Fruit fly (Drosophila melanogaster) whole organism, embryonic: ENCODE data around the gene DIP2.

Experiments used
- B-H2 ChIP-seq: fragments of 200-800 bp; sonication (Bioruptor generic); optimal IDR thresholded peaks from 2 replicates; lab custom pipeline; 2018; ENCODE audit warnings: missing biosample characterization, mild to moderate bottlenecking, missing genetic modification characterization
- CG11093 ChIP-seq: fragments of 200-800 bp; sonication (Bioruptor generic); IDR thresholded peaks from 3 replicates; pipeline ENCODE4 v1.3.6; 2022; ENCODE audit warnings: missing biosample characterization, missing genetic modification characterization
- CG13123 ChIP-seq: fragments of 200-800 bp; sonication (Bioruptor generic); optimal IDR thresholded peaks from 2 replicates; lab custom pipeline; 2016; ENCODE audit warnings: missing biosample characterization, missing genetic modification characterization
- CG13624 ChIP-seq: fragments of 200-800 bp; sonication (Bioruptor generic); optimal IDR thresholded peaks from 2 replicates; lab custom pipeline; 2016; ENCODE audit warnings: missing biosample characterization, missing genetic modification characterization
- CG14050 ChIP-seq: fragments of 200-800 bp; sonication (Bioruptor generic); IDR thresholded peaks from 3 replicates; pipeline ENCODE4 v1.3.6; 2022; ENCODE audit warnings: missing biosample characterization, missing genetic modification characterization
- CG15073 ChIP-seq: fragments of 200-800 bp; sonication (Bioruptor generic); optimal IDR thresholded peaks from 2 replicates; lab custom pipeline; 2016; ENCODE audit warnings: missing biosample characterization, missing genetic modification characterization
- CG17385 ChIP-seq: fragments of 200-800 bp; sonication (Bioruptor generic); optimal IDR thresholded peaks from 3 replicates; lab custom pipeline; 2018; ENCODE audit warnings: missing biosample characterization, mild to moderate bottlenecking, missing genetic modification characterization
- CG2199 ChIP-seq: fragments of 200-800 bp; sonication (Bioruptor generic); IDR thresholded peaks from 3 replicates; pipeline ENCODE4 v1.3.6; 2022; ENCODE audit warnings: missing biosample characterization, missing genetic modification characterization
- CG3163 ChIP-seq: fragments of 200-800 bp; sonication (Bioruptor generic); optimal IDR thresholded peaks from 3 replicates; lab custom pipeline; 2016; ENCODE audit warnings: missing biosample characterization, missing genetic modification characterization
- CG32767 ChIP-seq: fragments of 200-800 bp; sonication (Bioruptor generic); IDR thresholded peaks from 2 replicates; pipeline ENCODE4 v1.3.6; 2022; ENCODE audit warnings: missing biosample characterization, missing genetic modification characterization
- CG3726 ChIP-seq: fragments of 200-800 bp; sonication (Bioruptor generic); IDR thresholded peaks from 3 replicates; pipeline ENCODE4, ENCODE4 v1.3.6; 2022; ENCODE audit warnings: missing biosample characterization, missing genetic modification characterization
- CG3847 ChIP-seq: fragments of 200-800 bp; sonication (Bioruptor generic); IDR thresholded peaks from 2 replicates; pipeline ENCODE4 v1.3.6; 2022; ENCODE audit warnings: missing biosample characterization, missing genetic modification characterization
- CG4424 ChIP-seq: fragments of 200-800 bp; sonication (Bioruptor generic); optimal IDR thresholded peaks from 3 replicates; lab custom pipeline; 2016; ENCODE audit warnings: missing biosample characterization, missing genetic modification characterization
- CG6272 ChIP-seq: fragments of 200-800 bp; sonication (Bioruptor generic); IDR thresholded peaks from 2 replicates; pipeline ENCODE4 v1.3.6; 2022; ENCODE audit warnings: missing biosample characterization, missing genetic modification characterization
- CG6791 ChIP-seq: fragments of 200-800 bp; sonication (Bioruptor generic); IDR thresholded peaks from 3 replicates; pipeline ENCODE4 v1.3.6; 2022; ENCODE audit warnings: missing biosample characterization, missing genetic modification characterization; ENCODE audit not compliant: partially characterized antibody
- CG7271 ChIP-seq: fragments of 200-800 bp; sonication (Bioruptor generic); optimal IDR thresholded peaks from 2 replicates; lab custom pipeline; 2018; ENCODE audit warnings: missing biosample characterization, mild to moderate bottlenecking, missing genetic modification characterization, moderate library complexity
- CG7987 ChIP-seq: fragments of 200-800 bp; sonication (Bioruptor generic); optimal IDR thresholded peaks from 2 replicates; lab custom pipeline; 2018; ENCODE audit warnings: missing biosample characterization, mild to moderate bottlenecking, missing genetic modification characterization, moderate library complexity
- CG8478 ChIP-seq: fragments of >200 bp; optimal IDR thresholded peaks from 2 replicates; lab custom pipeline; 2018
- CkIIα-i1 ChIP-seq: fragments of 200-800 bp; sonication (Bioruptor generic); IDR thresholded peaks from 2 replicates; pipeline ENCODE4 v1.3.6; 2022; ENCODE audit warnings: missing biosample characterization, missing genetic modification characterization
- D19A ChIP-seq: fragments of 200-800 bp; optimal IDR thresholded peaks from 3 replicates; lab custom pipeline; 2019; ENCODE audit warnings: missing biosample characterization, mild to moderate bottlenecking, missing genetic modification characterization, moderate library complexity
- Dbx ChIP-seq: fragments of 200-800 bp; sonication (Bioruptor generic); IDR thresholded peaks from 3 replicates; pipeline ENCODE4 v1.3.6; 2022; ENCODE audit warnings: missing biosample characterization, missing genetic modification characterization
- Dip2 ChIP-seq: fragments of 200-800 bp; sonication (Bioruptor generic); IDR thresholded peaks from 2 replicates; pipeline ENCODE4 v1.3.6; 2022; ENCODE audit warnings: missing biosample characterization, missing genetic modification characterization
- Doc2 ChIP-seq: fragments of 200-800 bp; sonication (Bioruptor generic); IDR thresholded peaks from 2 replicates; pipeline ENCODE4 v1.3.6; 2022; ENCODE audit warnings: missing biosample characterization, missing genetic modification characterization
- Ets65A ChIP-seq: fragments of 200-800 bp; sonication (Bioruptor generic); peaks from one replicate; lab custom pipeline; 2016; ENCODE audit warnings: missing biosample characterization, missing genetic modification characterization
- HLH54F ChIP-seq: fragments of 200-800 bp; sonication (Bioruptor generic); optimal IDR thresholded peaks from 3 replicates; lab custom pipeline; 2016; ENCODE audit warnings: missing biosample characterization, missing genetic modification characterization
- Nf-YB ChIP-seq: fragments of 200-800 bp; sonication (Bioruptor generic); optimal IDR thresholded peaks from 3 replicates; lab custom pipeline; 2019; ENCODE audit warnings: missing biosample characterization, mild to moderate bottlenecking, missing genetic modification characterization, moderate library complexity
- Poxn ChIP-seq: fragments of 200-800 bp; sonication (Bioruptor generic); IDR thresholded peaks from 2 replicates; pipeline ENCODE4 v1.3.6; 2022; ENCODE audit warnings: missing biosample characterization, missing genetic modification characterization
- Ptx1 ChIP-seq: fragments of 200-800 bp; sonication (Bioruptor generic); IDR thresholded peaks from 2 replicates; pipeline ENCODE4 v1.3.6; 2022; ENCODE audit warnings: missing biosample characterization, missing genetic modification characterization
- Side ChIP-seq: fragments of 200-800 bp; sonication (Bioruptor generic); optimal IDR thresholded peaks from 2 replicates; lab custom pipeline; 2016; ENCODE audit warnings: missing biosample characterization, missing genetic modification characterization
- Taf1 ChIP-seq: fragments of 200-800 bp; sonication (Bioruptor generic); IDR thresholded peaks from 2 replicates; pipeline ENCODE4 v1.3.6; 2022; ENCODE audit warnings: missing biosample characterization, missing genetic modification characterization
- az2 ChIP-seq: fragments of 200-800 bp; sonication (Bioruptor generic); optimal IDR thresholded peaks from 3 replicates; lab custom pipeline; 2016; ENCODE audit warnings: missing biosample characterization, missing genetic modification characterization
- da ChIP-seq: fragments of 200-800 bp; sonication (Bioruptor generic); optimal IDR thresholded peaks from 2 replicates; lab custom pipeline; 2016; ENCODE audit warnings: missing biosample characterization, missing genetic modification characterization
- disco-r ChIP-seq: fragments of 200-800 bp; sonication (Bioruptor generic); optimal IDR thresholded peaks from 2 replicates; lab custom pipeline; 2016; ENCODE audit warnings: missing biosample characterization, missing genetic modification characterization
- eve ChIP-seq, 2 experiments: fragments of >200 bp; optimal IDR thresholded peaks; 2 replicates each; lab custom pipeline; 2017; ENCODE audit warnings: missing biosample characterization in 2 of 2, missing genetic modification characterization in 2 of 2
- ewg ChIP-seq: fragments of 200-800 bp; sonication (Bioruptor generic); optimal IDR thresholded peaks from 3 replicates; lab custom pipeline; 2017; ENCODE audit warnings: mild to moderate bottlenecking, missing biosample characterization, missing genetic modification reagents, missing genetic modification characterization
- eyg ChIP-seq: fragments of 200-800 bp; sonication (Bioruptor generic); optimal IDR thresholded peaks from 3 replicates; lab custom pipeline; 2016; ENCODE audit warnings: missing biosample characterization, missing genetic modification characterization
- fd102C ChIP-seq: fragments of 200-800 bp; sonication (Bioruptor generic); optimal IDR thresholded peaks from 2 replicates; lab custom pipeline; 2018; ENCODE audit warnings: missing biosample characterization, mild to moderate bottlenecking, missing genetic modification characterization, moderate library complexity
- insv ChIP-seq, 2 experiments: fragments of 200-800 bp; sonication (Bioruptor generic); optimal IDR thresholded peaks; 3 replicates each; lab custom pipeline; 2016 to 2018; ENCODE audit warnings: missing biosample characterization in 2 of 2, missing genetic modification characterization in 2 of 2
- lab ChIP-seq: fragments of 200-800 bp; sonication (Bioruptor generic); optimal IDR thresholded peaks from 3 replicates; lab custom pipeline; 2017; ENCODE audit warnings: missing biosample characterization, missing genetic modification characterization, mild to moderate bottlenecking, moderate library complexity, missing genetic modification reagents
- pan ChIP-seq, 4 experiments: fragments of >200 bp in 3 of 4; fragments of 200-800 bp in 1 of 4; sonication (Bioruptor generic) in 1 of 4; optimal IDR thresholded peaks in 3 of 4; IDR thresholded peaks in 1 of 4; 2 replicates each; pipeline versions ENCODE4 v1.3.6 to Lab custom; 2017 to 2022; ENCODE audit warnings: missing biosample characterization in 2 of 4, missing genetic modification characterization in 2 of 4, mixed read lengths in 1 of 4
- ro ChIP-seq: fragments of 200-800 bp; sonication (Bioruptor generic); IDR thresholded peaks from 2 replicates; pipeline ENCODE4 v1.3.6; 2022; ENCODE audit warnings: missing biosample characterization, missing genetic modification characterization
- tap ChIP-seq: fragments of 200-800 bp; optimal IDR thresholded peaks from 3 replicates; lab custom pipeline; 2019; ENCODE audit warnings: missing biosample characterization, mild to moderate bottlenecking, missing genetic modification characterization, moderate library complexity
- tin ChIP-seq: fragments of 200-800 bp; sonication (Bioruptor generic); optimal IDR thresholded peaks from 3 replicates; lab custom pipeline; 2016; ENCODE audit warnings: missing biosample characterization, missing genetic modification characterization
- tll ChIP-seq, 2 experiments: fragments of 200-800 bp in 1 of 2; fragments of >200 bp in 1 of 2; sonication (Bioruptor generic) in 1 of 2; optimal IDR thresholded peaks; 2 replicates each; lab custom pipeline; 2017 to 2019; ENCODE audit warnings: missing biosample characterization in 2 of 2, missing genetic modification characterization in 2 of 2, mild to moderate bottlenecking in 1 of 2, moderate library complexity in 1 of 2
- wdn ChIP-seq: fragments of 200-800 bp; sonication (Bioruptor generic); IDR thresholded peaks from 2 replicates; pipeline ENCODE4 v1.3.6; 2022; ENCODE audit warnings: missing biosample characterization, missing genetic modification characterization

The DIP2 gene

DNA sequence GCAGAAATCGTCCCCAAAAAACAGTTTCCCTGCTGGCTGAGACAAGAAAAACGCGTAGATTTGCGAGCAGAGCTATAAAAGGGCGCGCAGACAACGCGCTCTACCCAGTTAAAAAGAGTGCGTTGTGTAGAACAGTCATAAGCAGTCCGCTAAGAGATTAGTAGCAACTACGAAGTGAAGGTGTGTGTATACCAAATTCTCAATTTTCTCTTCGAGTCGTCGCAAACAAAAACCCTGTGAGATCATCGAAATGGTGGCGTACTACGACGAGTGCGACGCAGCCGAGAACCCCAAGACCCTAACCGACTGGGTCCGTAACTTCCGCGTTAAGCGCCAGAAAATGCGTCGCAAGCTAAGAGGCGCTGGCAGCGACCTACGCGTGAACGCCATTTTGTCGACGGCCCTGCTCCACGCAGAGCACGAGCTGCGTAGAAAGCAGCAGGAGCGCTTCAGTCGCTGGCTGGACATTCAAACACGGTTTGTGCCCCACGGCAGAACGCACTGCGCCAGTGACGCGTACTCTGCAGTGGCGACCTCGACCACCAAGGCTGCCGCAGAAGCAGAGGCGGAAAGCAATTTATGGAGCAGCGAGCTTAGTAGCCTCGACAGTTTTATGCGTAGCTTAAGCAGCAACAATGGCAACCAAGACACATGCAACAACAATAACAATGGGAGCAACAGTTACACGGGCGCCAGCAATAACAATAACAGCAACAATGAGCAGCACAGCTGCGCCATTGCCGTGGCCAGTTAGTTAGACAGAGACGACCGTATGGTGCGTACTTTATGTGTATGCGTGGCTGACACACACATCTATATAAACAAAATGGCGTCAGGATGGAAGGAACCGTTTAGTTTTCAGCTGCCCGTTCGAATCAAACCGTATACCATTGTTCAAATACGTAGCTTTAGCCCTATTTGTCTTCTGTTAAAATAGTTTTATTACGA lies 33.5 kb downstream of the DIP2 start (continued):
- TF ChIP-seq disco-r (GFP tag; lab: Kevin White, UChicago) (no peak), CG6272 (GFP tag; lab: Robert Waterston, UW) (0 out of 2 replicates have a peak, but pooled peaks have one; percentile 21), Side (GFP tag; lab: Kevin White, UChicago) (no peak), da (GFP tag; lab: Kevin White, UChicago) (no peak), ewg (GFP tag; lab: Kevin White, UChicago) (peak; percentile 76), Dbx (GFP tag; lab: Robert Waterston, UW) (peak; percentile 25), pan (optimal IDR thresholded peaks at IDR 0.05; lab: Kevin White, UChicago) (no peak), pan (GFP tag; optimal IDR thresholded peaks at IDR 0.05 in 1 of 2, IDR thresholded peaks at IDR 0.05 in 1 of 2) (peak in 1 of 2 experiments; percentile 48), CG7987 (GFP tag; lab: Kevin White, UChicago) (peak; percentile 43), CG32767 (peak; percentile 91), Poxn (GFP tag; lab: Robert Waterston, UW) (no peak), CG8478 (lab: Kevin White, UChicago) (peak; percentile 86), CG13624 (GFP tag; lab: Kevin White, UChicago) (peak; percentile 83), eyg (GFP tag; lab: Kevin White, UChicago) (no peak), ro (GFP tag; lab: Robert Waterston, UW) (no peak), CG14050 (GFP tag; lab: Robert Waterston, UW) (no peak; the same call in 2 of the 3 replicates), fd102C (no peak), CG2199 (peak; percentile 74; the same call in 1 of the 3 replicates), CG15073 (GFP tag; lab: Kevin White, UChicago) (no peak), az2 (GFP tag; lab: Kevin White, UChicago) (no peak), CG17385 (no peak), Taf1 (GFP tag; lab: Robert Waterston, UW) (0 out of 2 replicates have a peak, but pooled peaks have one; percentile 19), CG11093 (GFP tag; lab: Robert Waterston, UW) (no peak), eve (GFP tag; optimal IDR thresholded peaks at IDR 0.05; lab: Kevin White, UChicago) (no peak), tll (GFP tag; optimal IDR thresholded peaks at IDR 0.05; lab: Kevin White, UChicago) (no peak)

DNA sequence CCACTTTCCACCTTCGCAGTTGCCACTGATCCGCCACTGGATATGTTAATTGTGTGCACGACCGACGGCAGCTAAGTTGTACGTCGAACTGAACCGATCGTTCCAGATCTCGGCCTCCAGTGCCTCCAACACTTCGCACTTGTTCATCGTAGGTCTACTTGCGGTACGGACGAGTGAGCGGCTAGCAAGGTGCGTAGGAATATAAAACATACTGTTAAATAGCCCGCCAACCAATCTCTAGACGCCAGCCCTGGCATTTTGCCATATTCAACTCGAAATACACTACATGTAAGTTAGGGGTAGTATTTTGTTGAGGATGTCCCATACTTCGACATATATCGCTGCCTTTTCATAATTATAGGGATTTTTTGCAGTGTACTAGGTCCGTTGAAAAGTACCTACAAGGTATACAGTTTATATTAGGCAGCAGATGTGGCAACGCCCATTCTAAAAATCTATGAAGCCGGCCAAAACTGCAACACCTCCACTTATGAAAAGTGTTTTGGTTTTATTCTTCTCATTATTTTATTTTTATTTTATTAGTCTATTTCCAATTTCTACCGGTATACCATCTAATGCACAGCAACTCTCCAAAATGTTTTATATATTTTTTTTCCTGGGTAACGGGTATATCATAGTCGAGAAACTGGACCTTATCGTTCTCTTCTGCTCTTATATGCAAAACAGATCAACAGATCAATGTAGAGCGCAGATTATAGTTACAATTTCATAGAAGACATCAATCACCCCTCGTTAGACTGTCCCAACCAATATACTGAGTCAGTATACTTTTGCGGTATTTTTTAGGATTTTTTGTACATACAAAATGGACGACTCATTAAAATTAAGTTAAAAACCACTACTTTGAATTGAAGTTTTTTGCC lies 34.5 kb downstream of the DIP2 start, which contains the start of the genes pyx and CG33229:
Gene pyx (minus strand): TSS at position 51 of the 884 bp plus-strand sequence.
Gene CG33229 (plus strand): TSS at position 834 of the 884 bp plus-strand sequence.
- TF ChIP-seq CG3847 (GFP tag; lab: Robert Waterston, UW) (peak; percentile 87), lab (GFP tag; lab: Kevin White, UChicago) (peak; percentile 84), tap (tag; lab: Kevin White, UChicago) (peak; percentile 62), CG13123 (GFP tag; lab: Kevin White, UChicago) (peak; percentile 79), CG2199 (0 out of 3 replicates have a peak, but pooled peaks have one; percentile 57), B-H2 (GFP tag; lab: Kevin White, UChicago) (peak; percentile 93), CkIIα-i1 (0 out of 2 replicates have a peak, but pooled peaks have one; percentile 11), Nf-YB (GFP tag; lab: Kevin White, UChicago) (peak; percentile 61), Dip2 (0 out of 2 replicates have a peak, but pooled peaks have one; percentile 21), CG6791 (GFP tag; lab: Robert Waterston, UW) (peak; percentile 34; the same call in 1 of the 3 replicates), Ets65A (GFP tag; lab: Kevin White, UChicago) (peak; percentile 99), HLH54F (peak; percentile 94), CG7271 (tag; lab: Kevin White, UChicago) (no peak), CG3163 (GFP tag; lab: Kevin White, UChicago) (peak; percentile 16), insv (GFP tag; optimal IDR thresholded peaks at IDR 0.05; lab: Kevin White, UChicago) (peak in 1 of 2 experiments; percentile 57), CG3726 (GFP tag; lab: Robert Waterston, UW) (0 out of 3 replicates have a peak, but pooled peaks have one; percentile 56), CG4424 (GFP tag; lab: Kevin White, UChicago) (peak; percentile 89), wdn (GFP tag; lab: Robert Waterston, UW) (peak; percentile 75), CG13624 (GFP tag; lab: Kevin White, UChicago) (peak; percentile 71), D19A (tag; lab: Kevin White, UChicago) (peak; percentile 76), tin (GFP tag; lab: Kevin White, UChicago) (peak; percentile 87), Doc2 (GFP tag; lab: Robert Waterston, UW) (0 out of 2 replicates have a peak, but pooled peaks have one; percentile 45), CG11093 (GFP tag; lab: Robert Waterston, UW) (peak; percentile 75), Ptx1 (GFP tag; lab: Robert Waterston, UW) (peak; percentile 87)
